Fruit fly (Drosophila melanogaster) S2 (cell line): Measurements from ENCODE around the gene CG13074.

ENCODE experiments used
- CG8478 ChIP-seq: fragments of >200 bp; optimal IDR thresholded peaks from 2 replicates; lab custom pipeline; 2018
- CTCF ChIP-seq, 2 experiments: fragments of >200 bp; optimal IDR thresholded peaks; 2 replicates each; lab custom pipeline; 2018

- TF ChIP-seq CTCF (optimal IDR thresholded peaks at IDR 0.05; lab: Kevin White, UChicago) (no peak), CG8478 (lab: Kevin White, UChicago) (no peak)
Observed at dm6 chr3L:16087323-16087816, 9.9 kb downstream of the CG13074 start, which contains the start of gene Tasp1.
